Worm (Caenorhabditis elegans) whole organism, late embryonic: Measurements from ENCODE around the gene srgp-1.

Experiments used
- C08G9.2 ChIP-seq: sonication (generic microtip); optimal IDR thresholded peaks from 2 replicates; lab custom pipeline; 2016; ENCODE audit warnings: mild to moderate bottlenecking, missing genetic modification characterization, moderate library complexity, missing compliant biosample characterization
- ama-1 ChIP-seq: fragments of 150-350 bp; optimal IDR thresholded peaks from 2 replicates; lab custom pipeline; 2014
- ceh-14 ChIP-seq: sonication (generic microtip); optimal IDR thresholded peaks from 2 replicates; lab custom pipeline; 2016; ENCODE audit warnings: missing genotype, missing genetic modification characterization, missing compliant biosample characterization
- ceh-18 ChIP-seq: sonication (generic microtip); optimal IDR thresholded peaks from 2 replicates; lab custom pipeline; 2016; ENCODE audit warnings: missing genetic modification characterization, missing compliant biosample characterization
- ceh-19 ChIP-seq: fragments of 200-800 bp; sonication (Bioruptor generic); optimal IDR thresholded peaks from 2 replicates; lab custom pipeline; 2018; ENCODE audit warnings: mild to moderate bottlenecking, missing genetic modification characterization, missing compliant biosample characterization
- ceh-24 ChIP-seq: sonication (generic microtip); optimal IDR thresholded peaks from 2 replicates; lab custom pipeline; 2016; ENCODE audit warnings: mild to moderate bottlenecking, missing genetic modification characterization, missing compliant biosample characterization
- ceh-34 ChIP-seq: sonication (generic microtip); optimal IDR thresholded peaks from 2 replicates; lab custom pipeline; 2016; ENCODE audit warnings: mild to moderate bottlenecking, missing genetic modification characterization, missing compliant biosample characterization
- ceh-6 ChIP-seq: fragments of 200-800 bp; sonication (Bioruptor generic); optimal IDR thresholded peaks from 2 replicates; lab custom pipeline; 2018; ENCODE audit warnings: mild to moderate bottlenecking, missing genetic modification characterization, missing compliant biosample characterization
- dve-1 ChIP-seq: sonication (generic microtip); optimal IDR thresholded peaks from 2 replicates; lab custom pipeline; 2017; ENCODE audit warnings: antibody characterized with exemption, mild to moderate bottlenecking, missing genetic modification characterization, missing compliant biosample characterization
- elt-2 ChIP-seq: sonication (generic microtip); optimal IDR thresholded peaks from 2 replicates; lab custom pipeline; 2016; ENCODE audit warnings: missing genetic modification reagents, missing genetic modification characterization, missing compliant biosample characterization
- eyg-1 ChIP-seq: sonication (generic microtip); optimal IDR thresholded peaks from 2 replicates; lab custom pipeline; 2016; ENCODE audit warnings: missing genotype, missing genetic modification characterization, missing compliant biosample characterization
- fax-1 ChIP-seq: sonication (generic microtip); optimal IDR thresholded peaks from 2 replicates; lab custom pipeline; 2016; ENCODE audit warnings: missing genotype, missing genetic modification characterization, missing compliant biosample characterization
- gmeb-2 ChIP-seq: sonication (generic microtip); optimal IDR thresholded peaks from 2 replicates; lab custom pipeline; 2016; ENCODE audit warnings: missing genetic modification characterization, inconsistent platforms, missing compliant biosample characterization
- hlh-13 ChIP-seq: fragments of 200-800 bp; sonication (Bioruptor generic); optimal IDR thresholded peaks from 2 replicates; lab custom pipeline; 2018; ENCODE audit warnings: mild to moderate bottlenecking, missing genetic modification characterization, missing compliant biosample characterization
- hlh-15 ChIP-seq: sonication (generic microtip); optimal IDR thresholded peaks from 2 replicates; lab custom pipeline; 2016; ENCODE audit warnings: missing genetic modification characterization, missing compliant biosample characterization
- hlh-6 ChIP-seq: sonication (generic microtip); optimal IDR thresholded peaks from 2 replicates; lab custom pipeline; 2016; ENCODE audit warnings: missing genotype, missing genetic modification characterization, missing compliant biosample characterization
- hlh-8 ChIP-seq: sonication (generic microtip); optimal IDR thresholded peaks from 2 replicates; lab custom pipeline; 2016; ENCODE audit warnings: missing genotype, missing genetic modification characterization, missing compliant biosample characterization
- lin-11 ChIP-seq: fragments of 200-800 bp; sonication (Bioruptor generic); optimal IDR thresholded peaks from 2 replicates; lab custom pipeline; 2018; ENCODE audit warnings: mild to moderate bottlenecking, missing genetic modification characterization, missing compliant biosample characterization
- madf-2 ChIP-seq: sonication (generic microtip); optimal IDR thresholded peaks from 2 replicates; lab custom pipeline; 2017; ENCODE audit warnings: missing genetic modification characterization, missing compliant biosample characterization
- nfya-1 ChIP-seq: sonication (generic microtip); optimal IDR thresholded peaks from 2 replicates; lab custom pipeline; 2017; ENCODE audit warnings: missing genetic modification characterization, mild to moderate bottlenecking, missing compliant biosample characterization, antibody characterized with exemption, moderate library complexity
- nhr-11 ChIP-seq: fragments of 150-350 bp; optimal IDR thresholded peaks from 2 replicates; lab custom pipeline; 2014; ENCODE audit warnings: missing biosample characterization, missing genetic modification characterization
- nhr-232 ChIP-seq: sonication (generic microtip); optimal IDR thresholded peaks from 2 replicates; lab custom pipeline; 2016; ENCODE audit warnings: missing genetic modification characterization, missing compliant biosample characterization
- odd-2 ChIP-seq: sonication (generic microtip); optimal IDR thresholded peaks from 2 replicates; lab custom pipeline; 2017; ENCODE audit warnings: antibody characterized with exemption, mild to moderate bottlenecking, missing genetic modification characterization, missing compliant biosample characterization
- pha-2 ChIP-seq: sonication (generic microtip); optimal IDR thresholded peaks from 2 replicates; lab custom pipeline; 2017; ENCODE audit warnings: mild to moderate bottlenecking, missing genetic modification characterization, missing compliant biosample characterization
- pha-4 ChIP-seq: fragments of 150-350 bp; optimal IDR thresholded peaks from 2 replicates; lab custom pipeline; 2018; ENCODE audit warnings: missing biosample characterization, missing genetic modification reagents, missing genetic modification characterization
- rnt-1 ChIP-seq: sonication (generic microtip); optimal IDR thresholded peaks from 2 replicates; lab custom pipeline; 2016; ENCODE audit warnings: missing genetic modification characterization, missing compliant biosample characterization
- sdc-2 ChIP-seq: sonication (generic microtip); optimal IDR thresholded peaks from 2 replicates; lab custom pipeline; 2016; ENCODE audit warnings: missing genotype, missing genetic modification characterization, missing compliant biosample characterization
- sox-4 ChIP-seq: sonication (generic microtip); optimal IDR thresholded peaks from 2 replicates; lab custom pipeline; 2017; ENCODE audit warnings: mild to moderate bottlenecking, missing genetic modification characterization, inconsistent platforms, missing compliant biosample characterization
- ttx-3 ChIP-seq: sonication (generic microtip); optimal IDR thresholded peaks from 2 replicates; lab custom pipeline; 2016; ENCODE audit warnings: missing genetic modification reagents, missing genetic modification characterization, missing compliant biosample characterization
- unc-3 ChIP-seq, 2 experiments: fragments of 200-800 bp in 1 of 2; sonication (Bioruptor generic) in 1 of 2; sonication (generic microtip) in 1 of 2; conservative IDR thresholded peaks in 1 of 2; optimal IDR thresholded peaks in 1 of 2; 2 replicates each; pipeline versions ENCODE4 v1.3.6 to Lab custom; 2016 to 2022; ENCODE audit warnings: missing compliant biosample characterization in 2 of 2, missing genetic modification characterization in 2 of 2, missing genetic modification reagents in 1 of 2
- unc-42 ChIP-seq: sonication (generic microtip); optimal IDR thresholded peaks from 2 replicates; lab custom pipeline; 2016; ENCODE audit warnings: missing genotype, missing genetic modification characterization, missing compliant biosample characterization
- unc-55 ChIP-seq: sonication (generic microtip); optimal IDR thresholded peaks from 2 replicates; lab custom pipeline; 2017; ENCODE audit warnings: missing biosample characterization, missing genetic modification reagents, missing genetic modification characterization
- unc-86 ChIP-seq: sonication (generic microtip); optimal IDR thresholded peaks from 2 replicates; lab custom pipeline; 2016; ENCODE audit warnings: missing genetic modification characterization, missing compliant biosample characterization
- zip-5 ChIP-seq: sonication (generic microtip); optimal IDR thresholded peaks from 2 replicates; lab custom pipeline; 2016; ENCODE audit warnings: missing genetic modification characterization, missing compliant biosample characterization

srgp-1 gene

DNA sequence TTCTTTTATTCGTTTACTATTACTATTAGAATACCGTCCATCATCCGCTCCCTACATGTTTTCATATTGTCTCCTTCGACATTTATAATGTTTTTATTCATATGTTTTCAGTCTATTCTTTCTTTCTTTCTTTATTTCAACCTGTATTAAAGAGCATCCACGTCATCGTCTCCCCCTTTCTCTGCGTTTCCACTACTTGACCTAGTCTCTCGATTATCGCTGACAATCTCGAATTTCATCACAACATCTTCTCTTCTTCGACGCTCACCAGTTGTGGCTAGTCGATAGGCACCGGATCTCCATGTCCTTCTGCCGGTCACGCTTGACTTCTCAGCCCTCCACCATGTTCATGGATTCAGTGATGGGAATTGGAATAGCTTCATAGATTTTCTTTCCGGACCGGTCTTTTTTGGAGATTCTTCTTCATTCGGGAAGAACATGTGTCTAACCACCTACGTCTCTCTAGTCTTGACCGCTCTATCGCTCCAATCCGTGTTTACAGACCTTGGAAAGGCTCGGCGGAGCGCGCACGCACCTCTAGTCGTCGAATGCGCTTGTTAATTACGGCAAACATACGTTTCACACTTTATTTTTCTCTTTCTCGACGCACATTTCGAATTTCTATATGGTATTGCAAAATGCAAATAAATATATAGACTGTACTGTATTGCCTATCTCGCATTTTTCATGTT, 1.9 kb upstream of the srgp-1 start:
- peak; percentile 33 for TF ChIP-seq sdc-2 (tag; lab: Kevin White, UChicago)
- TF ChIP-seq unc-55 (GFP tag; lab: Kevin White, UChicago): no peak
- TF ChIP-seq ceh-34 (tag; lab: Kevin White, UChicago): peak; percentile 30
- TF ChIP-seq lin-11 (tag; lab: Kevin White, UChicago): no peak

DNA sequence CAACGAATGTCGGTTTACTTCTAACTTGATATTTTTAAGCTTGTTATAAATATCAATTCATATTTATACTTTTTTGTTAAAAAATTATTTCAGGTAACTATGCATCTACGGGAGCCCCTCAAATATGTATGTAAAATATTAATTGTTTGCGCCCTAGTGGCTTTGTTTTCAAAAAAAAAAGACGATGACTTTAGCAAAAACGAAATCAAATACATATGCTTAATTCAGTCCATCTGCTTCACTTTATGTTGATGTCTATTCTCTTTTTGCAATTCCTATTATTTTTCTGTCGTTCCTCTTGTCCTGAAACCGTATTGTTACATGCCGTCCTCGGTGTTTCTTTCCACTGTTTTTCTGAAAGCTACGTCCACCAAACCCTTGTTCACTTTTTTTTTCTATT, 505 bp upstream of the srgp-1 start:
- TF ChIP-seq nhr-232 (tag; lab: Kevin White, UChicago) (no peak), fax-1 (tag; lab: Kevin White, UChicago) (no peak), unc-42 (no peak), elt-2 (tag; lab: Kevin White, UChicago) (no peak), pha-4 (tag; lab: Kevin White, UChicago) (no peak), eyg-1 (no peak), hlh-8 (no peak), ceh-34 (tag; lab: Kevin White, UChicago) (no peak), ceh-6 (no peak), unc-3 (GFP tag; conservative IDR thresholded peaks at IDR 0.05; lab: Robert Waterston, UW) (no peak), unc-3 (tag; optimal IDR thresholded peaks at IDR 0.05; lab: Kevin White, UChicago) (no peak), rnt-1 (tag; lab: Kevin White, UChicago) (no peak), gmeb-2 (tag; lab: Kevin White, UChicago) (no peak), zip-5 (tag; lab: Kevin White, UChicago) (no peak), ceh-24 (tag; lab: Kevin White, UChicago) (no peak), ceh-19 (no peak), sox-4 (tag; lab: Kevin White, UChicago) (no peak), hlh-6 (no peak), nhr-11 (tag; lab: Kevin White, UChicago) (no peak), sdc-2 (tag; lab: Kevin White, UChicago) (no peak), unc-86 (tag; lab: Kevin White, UChicago) (no peak)

DNA sequence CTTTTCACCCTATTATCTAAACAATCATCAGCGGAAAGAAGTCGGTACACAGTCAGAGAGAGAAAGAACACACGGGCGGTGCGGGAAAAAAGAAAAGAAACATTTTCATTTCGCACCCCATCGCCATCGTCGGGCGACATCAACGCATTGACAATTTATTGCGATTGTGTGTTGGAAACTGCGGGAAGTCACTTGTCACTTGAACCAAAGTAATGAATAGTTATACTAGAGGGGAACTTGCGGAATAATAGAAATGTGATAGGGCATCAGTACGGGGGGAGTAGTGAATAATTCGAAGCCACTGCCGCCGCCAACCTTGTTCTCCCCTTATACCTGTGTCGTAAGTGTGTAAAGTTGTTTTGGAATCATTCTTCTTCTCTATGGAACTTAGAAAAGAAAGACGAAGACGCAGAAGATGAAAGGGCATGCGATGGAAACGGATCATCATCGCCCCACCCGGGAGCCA, 1.1 kb downstream of the srgp-1 start:
- TF ChIP-seq ceh-18 (peak; percentile 14), gmeb-2 (tag; lab: Kevin White, UChicago) (no peak), rnt-1 (tag; lab: Kevin White, UChicago) (peak; percentile 6), unc-55 (GFP tag; lab: Kevin White, UChicago) (peak; percentile 53), ttx-3 (tag; lab: Kevin White, UChicago) (no peak), ceh-6 (no peak), nfya-1 (tag; lab: Kevin White, UChicago) (peak; percentile 11)

DNA sequence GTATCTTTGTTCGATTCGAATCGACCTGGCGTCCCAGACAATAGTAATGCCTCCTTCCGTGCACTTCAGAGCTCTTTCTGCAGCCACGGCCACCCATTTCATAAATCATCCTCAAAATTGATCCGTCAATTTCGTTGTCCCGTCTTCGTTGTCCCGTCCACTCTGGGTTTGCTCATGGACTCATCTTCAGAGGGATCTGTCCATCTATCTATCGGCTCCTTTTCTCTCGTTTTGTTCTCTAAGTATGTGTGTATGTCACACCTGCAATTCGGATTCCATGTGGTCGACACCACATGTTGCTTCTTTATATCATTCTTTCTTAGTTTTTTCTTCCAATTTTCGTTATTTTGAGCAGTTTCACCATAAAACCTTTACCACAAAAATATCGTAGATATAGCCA, 2.2 kb downstream of the srgp-1 start:
- TF ChIP-seq ttx-3 (tag; lab: Kevin White, UChicago): no peak
- no peak for TF ChIP-seq sdc-2 (tag; lab: Kevin White, UChicago)
- TF ChIP-seq ceh-18: peak; percentile 11
- TF ChIP-seq hlh-13 (GFP tag; lab: Kevin White, UChicago): no peak
- no peak for TF ChIP-seq C08G9.2 (tag; lab: Kevin White, UChicago)
- TF ChIP-seq ceh-19: no peak

DNA sequence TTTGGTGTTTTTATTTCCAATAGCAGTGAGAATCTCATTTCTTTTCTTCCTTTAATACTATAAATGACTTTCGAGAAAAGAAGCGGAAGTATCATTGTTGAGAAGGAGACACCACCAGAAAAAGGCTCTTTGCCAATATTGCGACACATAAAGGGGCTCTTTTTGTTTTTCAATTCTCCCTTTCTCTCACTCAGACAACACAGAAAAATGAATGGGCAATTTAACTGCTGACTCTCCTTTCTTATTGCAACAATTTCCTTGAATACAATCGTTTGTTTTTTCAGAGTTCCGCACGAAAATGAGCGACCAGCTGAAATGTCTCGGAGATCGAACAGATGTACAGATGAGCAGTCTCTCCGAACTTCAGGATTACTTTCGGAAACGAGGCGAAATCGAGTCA, 4.0 kb downstream of the srgp-1 start:
- no peak for TF ChIP-seq madf-2 (tag; lab: Kevin White, UChicago)
- no peak for TF ChIP-seq pha-4 (tag; lab: Kevin White, UChicago)
- no peak for TF ChIP-seq ceh-14
- TF ChIP-seq unc-3 (GFP tag; conservative IDR thresholded peaks at IDR 0.05; lab: Robert Waterston, UW): no peak
- no peak for TF ChIP-seq unc-3 (tag; optimal IDR thresholded peaks at IDR 0.05; lab: Kevin White, UChicago)
- TF ChIP-seq ama-1: no peak
- TF ChIP-seq odd-2 (tag; lab: Kevin White, UChicago): no peak
- TF ChIP-seq nhr-232 (tag; lab: Kevin White, UChicago): no peak
- no peak for TF ChIP-seq dve-1
- no peak for TF ChIP-seq pha-2
- TF ChIP-seq hlh-8: no peak
- TF ChIP-seq fax-1 (tag; lab: Kevin White, UChicago): no peak
- TF ChIP-seq hlh-15 (tag; lab: Kevin White, UChicago): no peak
- TF ChIP-seq, all 69 proteins: peak for 0
